Worm (Caenorhabditis elegans): ENCODE results near the gene natb-1.

natb-1 gene

DNA sequence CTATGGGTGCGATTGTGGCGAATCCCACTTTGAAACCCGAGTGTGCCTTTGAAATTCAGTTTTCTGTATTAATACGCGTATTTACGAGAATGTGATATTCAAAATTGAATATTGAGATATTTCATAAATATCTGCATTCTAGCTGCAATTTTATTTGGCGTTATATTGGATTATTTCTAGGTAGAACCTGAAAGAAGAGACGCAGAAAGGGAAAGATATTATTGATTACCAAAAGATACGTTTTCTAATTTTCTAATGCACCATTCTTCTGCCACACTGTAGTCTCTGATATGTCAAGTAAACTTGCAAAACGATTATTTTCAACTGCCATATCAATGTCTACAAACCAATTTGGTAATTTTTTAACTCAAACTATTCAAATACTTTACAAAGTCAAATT, 38.8 kb upstream of the natb-1 start, which contains the start of gene ech-3:
TSS of gene ech-3 (plus strand) at position 178 of the 400 bp plus-strand sequence.
- TF ChIP-seq ama-1 (optimal IDR thresholded peaks at IDR 0.05) (no peak), hmg-4 (GFP tag; optimal IDR thresholded peaks at IDR 0.05) (no peak), aly-1 (tag; optimal IDR thresholded peaks at IDR 0.05) (no peak), flt-1 (GFP tag; IDR thresholded peaks at IDR 0.05) (no peak), hmbx-1 (tag; optimal IDR thresholded peaks at IDR 0.05) (no peak), B0310.2 (tag; optimal IDR thresholded peaks at IDR 0.05) (no peak), ets-7 (tag; optimal IDR thresholded peaks at IDR 0.05) (no peak), ceh-36 (tag; optimal IDR thresholded peaks at IDR 0.05) (no peak), tbx-37 (GFP tag; conservative IDR thresholded peaks at IDR 0.05) (no peak), sea-1 (GFP tag; conservative IDR thresholded peaks at IDR 0.05) (no peak), F13C5.2 (tag; optimal IDR thresholded peaks at IDR 0.05) (no peak), scrt-1 (GFP tag; IDR thresholded peaks at IDR 0.05) (no peak), hnd-1 (tag; optimal IDR thresholded peaks at IDR 0.05) (no peak)

DNA sequence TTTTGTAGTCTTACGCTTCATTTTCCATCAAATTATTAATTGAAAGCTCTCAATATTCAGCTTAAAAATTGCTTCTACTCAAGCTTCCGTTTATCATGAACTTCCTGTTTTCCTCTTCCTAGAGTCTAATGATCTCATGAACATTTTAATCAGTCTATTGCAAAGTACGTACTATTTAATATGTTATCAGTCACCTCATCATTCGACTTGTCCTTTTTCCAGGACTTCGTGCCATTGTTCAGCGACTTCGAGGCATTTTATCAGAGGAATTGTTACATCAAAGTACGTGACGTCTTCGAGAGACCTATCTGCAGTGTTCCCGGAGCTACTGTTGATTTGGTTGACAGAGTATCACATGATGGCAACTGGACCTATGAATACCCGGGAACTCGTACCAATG, 36.6 kb upstream of the natb-1 start:
- TF ChIP-seq aly-1 (tag; optimal IDR thresholded peaks at IDR 0.05) (no peak), ceh-13 (GFP tag; optimal IDR thresholded peaks at IDR 0.05) (no peak), flt-1 (GFP tag; IDR thresholded peaks at IDR 0.05) (no peak), F13C5.2 (tag; optimal IDR thresholded peaks at IDR 0.05) (no peak), ama-1 (optimal IDR thresholded peaks at IDR 0.05) (no peak), tra-4 (tag; optimal IDR thresholded peaks at IDR 0.05) (no peak), ets-7 (tag; optimal IDR thresholded peaks at IDR 0.05) (no peak), scrt-1 (GFP tag; IDR thresholded peaks at IDR 0.05) (no peak), B0310.2 (tag; optimal IDR thresholded peaks at IDR 0.05) (no peak), hmbx-1 (tag; optimal IDR thresholded peaks at IDR 0.05) (no peak), ceh-36 (tag; optimal IDR thresholded peaks at IDR 0.05) (no peak), hmg-4 (GFP tag; optimal IDR thresholded peaks at IDR 0.05) (no peak), pes-1 (GFP tag; IDR thresholded peaks at IDR 0.05) (no peak), tbx-37 (GFP tag; conservative IDR thresholded peaks at IDR 0.05) (no peak), tbx-11 (GFP tag; IDR thresholded peaks at IDR 0.05) (no peak), hnd-1 (tag; optimal IDR thresholded peaks at IDR 0.05) (no peak), sea-1 (GFP tag; conservative IDR thresholded peaks at IDR 0.05) (no peak)

DNA sequence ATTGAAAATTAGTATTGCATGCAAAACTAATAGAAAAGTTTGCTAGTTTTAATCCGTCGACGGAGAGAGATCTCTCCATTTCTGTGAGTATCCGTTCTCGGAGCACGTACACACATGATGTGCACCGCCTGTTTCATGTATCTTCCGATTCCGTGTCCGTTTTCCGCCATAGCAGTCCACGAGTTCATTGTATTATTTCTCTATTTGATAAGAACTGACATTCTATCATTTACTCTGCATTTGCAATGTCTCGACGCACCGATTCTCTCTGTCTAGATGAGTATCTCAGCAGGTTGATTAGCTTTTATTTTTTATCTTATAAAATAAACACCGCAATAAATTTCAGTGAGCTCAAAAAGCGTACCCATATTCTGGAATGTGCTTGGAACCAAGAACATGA, 35.7 kb upstream of the natb-1 start:
- TF ChIP-seq tra-4 (tag; optimal IDR thresholded peaks at IDR 0.05) (no peak), hnd-1 (tag; optimal IDR thresholded peaks at IDR 0.05) (no peak), tbx-11 (GFP tag; IDR thresholded peaks at IDR 0.05) (no peak), pes-1 (GFP tag; IDR thresholded peaks at IDR 0.05) (no peak), B0310.2 (tag; optimal IDR thresholded peaks at IDR 0.05) (no peak), hmbx-1 (tag; optimal IDR thresholded peaks at IDR 0.05) (no peak), flt-1 (GFP tag; IDR thresholded peaks at IDR 0.05) (no peak), ceh-36 (tag; optimal IDR thresholded peaks at IDR 0.05) (no peak), ceh-13 (GFP tag; optimal IDR thresholded peaks at IDR 0.05) (no peak), ets-7 (tag; optimal IDR thresholded peaks at IDR 0.05) (no peak), F13C5.2 (tag; optimal IDR thresholded peaks at IDR 0.05) (no peak), ama-1 (optimal IDR thresholded peaks at IDR 0.05) (no peak), scrt-1 (GFP tag; IDR thresholded peaks at IDR 0.05) (no peak), aly-1 (tag; optimal IDR thresholded peaks at IDR 0.05) (no peak), hmg-4 (GFP tag; optimal IDR thresholded peaks at IDR 0.05) (no peak)

- no peak for TF ChIP-seq pes-1 (GFP tag; IDR thresholded peaks at IDR 0.05)
- no peak for TF ChIP-seq tra-4 (tag; optimal IDR thresholded peaks at IDR 0.05)
- no peak for TF ChIP-seq hmg-4 (GFP tag; optimal IDR thresholded peaks at IDR 0.05)
- no peak for TF ChIP-seq scrt-1 (GFP tag; IDR thresholded peaks at IDR 0.05)
Observed at ce11 chrV:8017924-8018323, 34.7 kb upstream of the natb-1 start.

ce11 chrV:8016928-8017327, 33.7 kb upstream of the natb-1 start, which contains the start of gene sptl-2:
TSS of gene sptl-2 (plus strand) at chrV:8017207.
- TF ChIP-seq pes-1 (GFP tag; IDR thresholded peaks at IDR 0.05) (no peak), aly-1 (tag; optimal IDR thresholded peaks at IDR 0.05) (no peak), hmbx-1 (tag; optimal IDR thresholded peaks at IDR 0.05) (no peak), ets-7 (tag; optimal IDR thresholded peaks at IDR 0.05) (no peak), hnd-1 (tag; optimal IDR thresholded peaks at IDR 0.05) (no peak), scrt-1 (GFP tag; IDR thresholded peaks at IDR 0.05) (no peak), tbx-11 (GFP tag; IDR thresholded peaks at IDR 0.05) (no peak), ceh-13 (GFP tag; optimal IDR thresholded peaks at IDR 0.05) (no peak)

ce11 chrV:8013901-8014388, 30.7 kb upstream of the natb-1 start, which contains the start of gene Y97E10AR.6:
TSS of gene Y97E10AR.6 (minus strand) at chrV:8013951.
- TF ChIP-seq hmg-4 (GFP tag; optimal IDR thresholded peaks at IDR 0.05) (no peak), ama-1 (optimal IDR thresholded peaks at IDR 0.05) (no peak), flt-1 (GFP tag; IDR thresholded peaks at IDR 0.05) (no peak), ets-7 (tag; optimal IDR thresholded peaks at IDR 0.05) (no peak), sea-1 (GFP tag; conservative IDR thresholded peaks at IDR 0.05) (no peak), F13C5.2 (tag; optimal IDR thresholded peaks at IDR 0.05) (no peak), pes-1 (GFP tag; IDR thresholded peaks at IDR 0.05) (no peak), aly-1 (tag; optimal IDR thresholded peaks at IDR 0.05) (no peak), hmbx-1 (tag; optimal IDR thresholded peaks at IDR 0.05) (no peak)

ce11 chrV:8012032-8012431, 28.8 kb upstream of the natb-1 start, which contains the start of gene rpb-9:
TSS of gene rpb-9 (minus strand) at chrV:8012345.
- TF ChIP-seq F13C5.2 (tag; optimal IDR thresholded peaks at IDR 0.05) (no peak), ets-7 (tag; optimal IDR thresholded peaks at IDR 0.05) (no peak)

DNA sequence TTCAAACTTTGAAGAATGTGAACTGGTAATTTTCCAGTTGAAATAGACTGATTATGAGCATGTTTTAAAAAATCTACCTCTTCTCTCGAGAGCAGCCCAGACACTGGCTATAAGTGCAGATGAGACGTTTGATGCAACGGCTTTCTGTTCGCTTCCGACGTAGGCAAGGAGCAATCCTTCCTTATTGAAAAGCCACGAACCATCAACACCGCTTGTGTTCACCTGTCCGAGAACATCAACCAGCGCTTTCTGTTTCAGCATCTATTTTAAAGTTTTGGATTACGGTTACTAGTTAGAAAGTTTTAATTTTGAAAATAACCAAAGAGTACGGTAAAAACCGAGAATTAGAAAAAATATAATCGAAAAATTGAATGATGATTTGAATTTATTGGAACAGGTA, 27.6 kb upstream of the natb-1 start, which contains the start of gene lmtr-2:
TSS of gene lmtr-2 (minus strand) at position 261 of the 400 bp plus-strand sequence.
- TF ChIP-seq aly-1 (tag; optimal IDR thresholded peaks at IDR 0.05), result no peak
- TF ChIP-seq ama-1 (optimal IDR thresholded peaks at IDR 0.05), result peak; percentile 39
- no peak for TF ChIP-seq tbx-37 (GFP tag; conservative IDR thresholded peaks at IDR 0.05)
- no peak for TF ChIP-seq ceh-13 (GFP tag; optimal IDR thresholded peaks at IDR 0.05)
- TF ChIP-seq ets-7 (tag; optimal IDR thresholded peaks at IDR 0.05), result no peak
